Worm (Caenorhabditis elegans) whole organism, L2 larva: Measurements from ENCODE around the gene dyf-11.

ENCODE experiments used
- ZK546.5 ChIP-seq: sonication (generic microtip); optimal IDR thresholded peaks from 2 replicates; lab custom pipeline; 2017; ENCODE audit warnings: missing biosample characterization, missing genetic modification characterization
- nhr-25 ChIP-seq: fragments of 150-350 bp; sonication (generic microtip); optimal IDR thresholded peaks from 3 replicates; lab custom pipeline; 2014; ENCODE audit warnings: missing biosample characterization, missing genetic modification characterization
- nhr-6 ChIP-seq: fragments of 150-350 bp; optimal IDR thresholded peaks from 2 replicates; lab custom pipeline; 2014; ENCODE audit warnings: missing biosample characterization, missing genetic modification characterization
- nhr-77 ChIP-seq: fragments of 150-350 bp; optimal IDR thresholded peaks from 2 replicates; lab custom pipeline; 2014; ENCODE audit warnings: missing biosample characterization, missing genetic modification characterization
- unc-62 ChIP-seq: fragments of 150-350 bp; optimal IDR thresholded peaks from 2 replicates; lab custom pipeline; 2014; ENCODE audit warnings: missing biosample characterization, missing genetic modification reagents, missing genetic modification characterization

ce11 chrX:790593-790992 lies 27.0 kb downstream of the dyf-11 start:
- TF ChIP-seq unc-62 (GFP tag; lab: Kevin White, UChicago) (no peak), nhr-25 (tag; lab: Kevin White, UChicago) (no peak), nhr-77 (tag; lab: Kevin White, UChicago) (no peak), nhr-6 (no peak), ZK546.5 (tag; lab: Kevin White, UChicago) (no peak)
